Fruit fly (Drosophila melanogaster) S2 (cell line): ENCODE measurements around the gene Pfdn6.

Experiments used
- CG8478 ChIP-seq: fragments of >200 bp; optimal IDR thresholded peaks from 2 replicates; lab custom pipeline; 2018
- CTCF ChIP-seq, 2 experiments: fragments of >200 bp; optimal IDR thresholded peaks; 2 replicates each; lab custom pipeline; 2018

DNA sequence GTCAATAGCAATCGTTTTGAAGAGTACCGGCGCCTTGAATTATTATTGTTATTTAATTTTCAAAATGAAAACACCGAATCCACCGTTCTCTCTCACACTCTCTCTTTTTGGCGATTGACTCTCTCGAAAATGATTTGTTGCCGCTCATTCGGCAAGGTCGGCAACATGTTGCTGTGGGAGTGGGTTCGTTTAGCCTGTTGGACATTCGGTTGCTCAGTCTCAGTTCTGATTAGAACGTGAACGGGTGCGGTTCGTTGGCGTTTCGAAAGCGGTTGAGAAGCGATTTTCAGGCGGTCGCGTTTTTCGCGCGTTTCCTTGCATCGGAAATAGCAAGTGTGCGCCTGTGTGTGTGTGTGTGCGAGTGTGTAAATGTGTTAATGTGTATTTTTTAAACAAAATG lies 15.6 kb downstream of the Pfdn6 start, which contains the start of gene Ac76E:
- TF ChIP-seq CG8478, result no peak
- TF ChIP-seq CTCF (optimal IDR thresholded peaks at IDR 0.05; lab: Kevin White, UChicago), result no peak
